Fruit fly (Drosophila melanogaster) whole organism, embryonic: ENCODE measurements around the gene Eip75B.

Experiments
- Atf3 ChIP-seq: fragments of 200-800 bp; sonication (Bioruptor generic); optimal IDR thresholded peaks from 3 replicates; lab custom pipeline; 2016; ENCODE audit warnings: missing biosample characterization, missing genetic modification characterization
- B-H2 ChIP-seq: fragments of 200-800 bp; sonication (Bioruptor generic); optimal IDR thresholded peaks from 2 replicates; lab custom pipeline; 2018; ENCODE audit warnings: missing biosample characterization, mild to moderate bottlenecking, missing genetic modification characterization
- Bgb ChIP-seq: fragments of 200-800 bp; sonication (Bioruptor generic); IDR thresholded peaks from 2 replicates; pipeline ENCODE4 v1.3.6; 2022; ENCODE audit warnings: missing biosample characterization, missing genetic modification characterization; ENCODE audit not compliant: partially characterized antibody
- BtbVII ChIP-seq: fragments of 200-800 bp; sonication (Bioruptor generic); optimal IDR thresholded peaks from 3 replicates; lab custom pipeline; 2017; ENCODE audit warnings: missing biosample characterization, mild to moderate bottlenecking, missing genetic modification characterization
- CG10979 ChIP-seq: fragments of 200-800 bp; sonication (Bioruptor generic); optimal IDR thresholded peaks from 2 replicates; lab custom pipeline; 2018; ENCODE audit warnings: missing biosample characterization, mild to moderate bottlenecking, missing genetic modification characterization, moderate library complexity
- CG12071 ChIP-seq: fragments of 200-800 bp; sonication (Bioruptor generic); optimal IDR thresholded peaks from 3 replicates; lab custom pipeline; 2018; ENCODE audit warnings: missing biosample characterization, mild to moderate bottlenecking, missing genetic modification characterization
- CG12744 ChIP-seq: fragments of 200-800 bp; sonication (Bioruptor generic); optimal IDR thresholded peaks from 2 replicates; lab custom pipeline; 2016; ENCODE audit warnings: missing biosample characterization, missing genetic modification characterization
- CG12769 ChIP-seq: fragments of 200-800 bp; sonication (Bioruptor generic); optimal IDR thresholded peaks from 2 replicates; lab custom pipeline; 2019; ENCODE audit warnings: missing biosample characterization, mild to moderate bottlenecking, missing genetic modification characterization, moderate library complexity
- CG1529 ChIP-seq: fragments of 200-800 bp; sonication (Bioruptor generic); optimal IDR thresholded peaks from 3 replicates; lab custom pipeline; 2018; ENCODE audit warnings: missing biosample characterization, missing genetic modification characterization
- CG15479 ChIP-seq: fragments of 200-800 bp; sonication (Bioruptor generic); optimal IDR thresholded peaks from 3 replicates; lab custom pipeline; 2019; ENCODE audit warnings: missing biosample characterization, mild to moderate bottlenecking, missing genetic modification characterization, moderate library complexity
- CG15514 ChIP-seq: fragments of 200-800 bp; sonication (Bioruptor generic); optimal IDR thresholded peaks from 3 replicates; lab custom pipeline; 2017; ENCODE audit warnings: missing biosample characterization, missing genetic modification characterization, mild to moderate bottlenecking, moderate library complexity, missing genetic modification reagents
- CG15601 ChIP-seq: fragments of 200-800 bp; sonication (Bioruptor generic); optimal IDR thresholded peaks from 3 replicates; lab custom pipeline; 2019; ENCODE audit warnings: missing biosample characterization, mild to moderate bottlenecking, missing genetic modification characterization, moderate library complexity
- CG17186 ChIP-seq: fragments of 200-800 bp; sonication (Bioruptor generic); optimal IDR thresholded peaks from 3 replicates; lab custom pipeline; 2017; ENCODE audit warnings: missing biosample characterization, missing genetic modification reagents, missing genetic modification characterization
- CG17802 ChIP-seq: fragments of 200-800 bp; sonication (Bioruptor generic); optimal IDR thresholded peaks from 2 replicates; lab custom pipeline; 2018; ENCODE audit warnings: missing biosample characterization, mild to moderate bottlenecking, missing genetic modification characterization, moderate library complexity
- CG30403 ChIP-seq: fragments of 200-800 bp; sonication (Bioruptor generic); optimal IDR thresholded peaks from 3 replicates; lab custom pipeline; 2016; ENCODE audit warnings: missing biosample characterization, missing genetic modification characterization
- CG31441 ChIP-seq: fragments of 200-800 bp; sonication (Bioruptor generic); IDR thresholded peaks from 2 replicates; pipeline ENCODE4 v1.3.6; 2022; ENCODE audit warnings: missing biosample characterization, missing genetic modification characterization
- CG32767 ChIP-seq: fragments of 200-800 bp; sonication (Bioruptor generic); IDR thresholded peaks from 2 replicates; pipeline ENCODE4 v1.3.6; 2022; ENCODE audit warnings: missing biosample characterization, missing genetic modification characterization
- CG4328 ChIP-seq: fragments of 200-800 bp; sonication (Bioruptor generic); optimal IDR thresholded peaks from 3 replicates; lab custom pipeline; 2017; ENCODE audit warnings: missing biosample characterization, missing genetic modification reagents, missing genetic modification characterization
- CG6272 ChIP-seq: fragments of 200-800 bp; sonication (Bioruptor generic); IDR thresholded peaks from 2 replicates; pipeline ENCODE4 v1.3.6; 2022; ENCODE audit warnings: missing biosample characterization, missing genetic modification characterization
- CG7987 ChIP-seq: fragments of 200-800 bp; sonication (Bioruptor generic); optimal IDR thresholded peaks from 2 replicates; lab custom pipeline; 2018; ENCODE audit warnings: missing biosample characterization, mild to moderate bottlenecking, missing genetic modification characterization, moderate library complexity
- CG8290 ChIP-seq, 3 experiments: fragments of 200-800 bp; sonication (Bioruptor generic); optimal IDR thresholded peaks; 2 replicates each; lab custom pipeline; 2016 to 2019; ENCODE audit warnings: missing biosample characterization in 3 of 3, missing genetic modification characterization in 3 of 3, mild to moderate bottlenecking in 2 of 3, moderate library complexity in 1 of 3
- CrebB ChIP-seq: fragments of 200-800 bp; sonication (Bioruptor generic); optimal IDR thresholded peaks from 3 replicates; lab custom pipeline; 2018; ENCODE audit warnings: missing biosample characterization, mild to moderate bottlenecking, missing genetic modification characterization
- Dp ChIP-seq: fragments of 200-800 bp; sonication (Bioruptor generic); optimal IDR thresholded peaks from 2 replicates; lab custom pipeline; 2018; ENCODE audit warnings: missing biosample characterization, mild to moderate bottlenecking, missing genetic modification characterization, moderate library complexity
- Drgx ChIP-seq: fragments of 200-800 bp; sonication (Bioruptor generic); IDR thresholded peaks from 2 replicates; pipeline ENCODE4 v1.3.6; 2022; ENCODE audit warnings: missing biosample characterization, missing genetic modification characterization
- ERR ChIP-seq: fragments of 200-800 bp; sonication (Bioruptor generic); optimal IDR thresholded peaks from 2 replicates; lab custom pipeline; 2016; ENCODE audit warnings: missing biosample characterization, missing genetic modification characterization
- Mad ChIP-seq: fragments of 200-800 bp; sonication (Bioruptor generic); optimal IDR thresholded peaks from 2 replicates; lab custom pipeline; 2016; ENCODE audit warnings: missing biosample characterization, missing genetic modification characterization
- Mes4 ChIP-seq: fragments of 200-800 bp; sonication (Bioruptor generic); optimal IDR thresholded peaks from 2 replicates; lab custom pipeline; 2016; ENCODE audit warnings: missing biosample characterization, missing genetic modification characterization
- Oli ChIP-seq: fragments of 200-800 bp; sonication (Bioruptor generic); optimal IDR thresholded peaks from 2 replicates; lab custom pipeline; 2018; ENCODE audit warnings: missing biosample characterization, mild to moderate bottlenecking, missing genetic modification characterization, moderate library complexity
- Ptx1 ChIP-seq: fragments of 200-800 bp; sonication (Bioruptor generic); IDR thresholded peaks from 2 replicates; pipeline ENCODE4 v1.3.6; 2022; ENCODE audit warnings: missing biosample characterization, missing genetic modification characterization
- abd-A ChIP-seq: fragments of 200-800 bp; sonication (Bioruptor generic); optimal IDR thresholded peaks from 3 replicates; lab custom pipeline; 2019; ENCODE audit warnings: missing biosample characterization, mild to moderate bottlenecking, missing genetic modification characterization, moderate library complexity
- ase ChIP-seq: fragments of 200-800 bp; sonication (Bioruptor generic); IDR thresholded peaks from 3 replicates; pipeline ENCODE4 v1.3.6; 2022; ENCODE audit warnings: missing biosample characterization, missing genetic modification characterization
- gfzf ChIP-seq: fragments of 200-800 bp; sonication (Bioruptor generic); optimal IDR thresholded peaks from 2 replicates; lab custom pipeline; 2016; ENCODE audit warnings: missing biosample characterization, mild to moderate bottlenecking, missing genetic modification characterization, moderate library complexity
- kah ChIP-seq: fragments of 200-800 bp; sonication (Bioruptor generic); optimal IDR thresholded peaks from 2 replicates; lab custom pipeline; 2018; ENCODE audit warnings: missing biosample characterization, mild to moderate bottlenecking, missing genetic modification characterization
- lilli ChIP-seq: fragments of 200-800 bp; sonication (Bioruptor generic); optimal IDR thresholded peaks from 3 replicates; lab custom pipeline; 2016; ENCODE audit warnings: missing biosample characterization, missing genetic modification characterization
- prd ChIP-seq, 3 experiments: fragments of >200 bp in 2 of 3; fragments of 200-800 bp in 1 of 3; sonication (Bioruptor generic) in 1 of 3; optimal IDR thresholded peaks in 2 of 3; IDR thresholded peaks in 1 of 3; 2 replicates in 2 of 3; 3 replicates in 1 of 3; pipeline versions ENCODE4 v1.3.6 to Lab custom; 2017 to 2022; ENCODE audit warnings: missing biosample characterization in 1 of 3, missing genetic modification characterization in 1 of 3
- pros ChIP-seq: fragments of 200-800 bp; sonication (Bioruptor generic); optimal IDR thresholded peaks from 3 replicates; lab custom pipeline; 2019; ENCODE audit warnings: missing biosample characterization, mild to moderate bottlenecking, missing genetic modification characterization, moderate library complexity
- sc ChIP-seq, 3 experiments: fragments of >200 bp in 2 of 3; fragments of 200-800 bp in 1 of 3; sonication (Bioruptor generic) in 1 of 3; optimal IDR thresholded peaks; 2 replicates in 2 of 3; 3 replicates in 1 of 3; lab custom pipeline; 2017; ENCODE audit warnings: mild to moderate bottlenecking in 1 of 3, missing biosample characterization in 1 of 3, missing genetic modification characterization in 1 of 3, missing genetic modification reagents in 1 of 3
- schlank ChIP-seq: fragments of 200-800 bp; sonication (Bioruptor generic); optimal IDR thresholded peaks from 2 replicates; lab custom pipeline; 2018; ENCODE audit warnings: missing biosample characterization, mild to moderate bottlenecking, missing genetic modification characterization
- shn ChIP-seq: fragments of 200-800 bp; sonication (Bioruptor generic); optimal IDR thresholded peaks from 3 replicates; lab custom pipeline; 2016; ENCODE audit warnings: missing biosample characterization, missing genetic modification characterization
- tin ChIP-seq: fragments of 200-800 bp; sonication (Bioruptor generic); optimal IDR thresholded peaks from 3 replicates; lab custom pipeline; 2016; ENCODE audit warnings: missing biosample characterization, missing genetic modification characterization
- zfh1 ChIP-seq: fragments of 200-800 bp; sonication (Bioruptor generic); IDR thresholded peaks from 3 replicates; pipeline ENCODE4 v1.3.6; 2022; ENCODE audit warnings: missing biosample characterization, missing genetic modification characterization
- zfh2 ChIP-seq: fragments of 200-800 bp; sonication (Bioruptor generic); optimal IDR thresholded peaks from 2 replicates; lab custom pipeline; 2016; ENCODE audit warnings: missing biosample characterization, missing genetic modification characterization

The Eip75B gene

DNA sequence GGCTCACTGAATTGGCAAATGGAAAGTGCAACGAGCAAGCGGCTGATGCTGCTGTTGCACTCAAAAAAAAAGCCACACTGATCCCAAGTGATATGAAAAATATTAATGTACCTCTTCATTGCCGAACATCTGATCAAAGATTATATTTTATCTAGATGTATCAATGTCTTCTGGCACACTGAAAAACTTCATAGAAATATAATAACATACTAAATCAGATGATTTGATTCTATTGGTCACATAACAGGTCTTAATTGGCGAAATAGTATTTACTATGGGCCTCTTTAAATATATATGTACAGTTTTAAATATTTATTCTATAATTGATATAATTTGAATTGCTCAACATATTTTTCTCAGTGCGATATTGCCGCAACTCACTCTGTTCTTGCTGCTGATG is 32.2 kb upstream of the Eip75B start (continued):
- no peak for TF ChIP-seq shn (GFP tag; lab: Kevin White, UChicago)
- no peak for TF ChIP-seq CG4328 (GFP tag; lab: Kevin White, UChicago)
- no peak for TF ChIP-seq gfzf (GFP tag; lab: Kevin White, UChicago)
- TF ChIP-seq Dp (GFP tag; lab: Kevin White, UChicago) = no peak
- no peak for TF ChIP-seq BtbVII
- no peak for TF ChIP-seq CG12071
- TF ChIP-seq ase = no peak
- no peak for TF ChIP-seq CG1529 (GFP tag; lab: Kevin White, UChicago)
- no peak for TF ChIP-seq Mes4
- no peak for TF ChIP-seq CG15479
- no peak for TF ChIP-seq zfh1
- TF ChIP-seq tin = no peak
- no peak for TF ChIP-seq kah (GFP tag; lab: Kevin White, UChicago)
- TF ChIP-seq CG31441 (GFP tag; lab: Robert Waterston, UW) = 0 out of 2 replicates have a peak, but pooled peaks have one; percentile 14
- no peak for TF ChIP-seq CG8290 (GFP tag; optimal IDR thresholded peaks at IDR 0.05; lab: Kevin White, UChicago)
- no peak for TF ChIP-seq CG8290 (tag; optimal IDR thresholded peaks at IDR 0.05; lab: Kevin White, UChicago)
- TF ChIP-seq Atf3 (GFP tag; lab: Kevin White, UChicago) = no peak
- no peak for TF ChIP-seq CG15514 (GFP tag; lab: Kevin White, UChicago)
- peak; percentile 6 for TF ChIP-seq CG10979
- TF ChIP-seq abd-A (tag; lab: Kevin White, UChicago) = no peak
- TF ChIP-seq CG12769 (tag; lab: Kevin White, UChicago) = no peak
- TF ChIP-seq CrebB (tag; lab: Kevin White, UChicago) = no peak
- TF ChIP-seq CG12744 = no peak
- TF ChIP-seq prd (optimal IDR thresholded peaks at IDR 0.05; lab: Kevin White, UChicago) = no peak
- no peak for TF ChIP-seq prd (GFP tag; IDR thresholded peaks at IDR 0.05; lab: Robert Waterston, UW)
- peak; percentile 51; the same call in 1 of the 2 replicates for TF ChIP-seq Drgx
- TF ChIP-seq ERR (GFP tag; lab: Kevin White, UChicago) = no peak
- no peak for TF ChIP-seq CG15601 (tag; lab: Kevin White, UChicago)
- no peak for TF ChIP-seq schlank
- TF ChIP-seq Oli (tag; lab: Kevin White, UChicago) = peak; percentile 1
- TF ChIP-seq Mad (GFP tag; lab: Kevin White, UChicago) = no peak
- TF ChIP-seq CG30403 = no peak
- no peak for TF ChIP-seq CG17186 (GFP tag; lab: Kevin White, UChicago)
- TF ChIP-seq Ptx1 (GFP tag; lab: Robert Waterston, UW) = no peak
- no peak for TF ChIP-seq lilli (GFP tag; lab: Kevin White, UChicago)
- TF ChIP-seq CG17802 = no peak
- no peak for TF ChIP-seq Bgb (GFP tag; lab: Robert Waterston, UW)
- TF ChIP-seq sc (optimal IDR thresholded peaks at IDR 0.05; lab: Kevin White, UChicago) = no peak
- TF ChIP-seq sc (GFP tag; optimal IDR thresholded peaks at IDR 0.05; lab: Kevin White, UChicago) = no peak
- no peak for TF ChIP-seq zfh2
- no peak for TF ChIP-seq pros (GFP tag; lab: Kevin White, UChicago)
- no peak for TF ChIP-seq CG6272 (GFP tag; lab: Robert Waterston, UW)
- TF ChIP-seq B-H2 = no peak
- TF ChIP-seq CG7987 (GFP tag; lab: Kevin White, UChicago) = no peak
- TF ChIP-seq CG32767 (GFP tag; lab: Robert Waterston, UW) = no peak
